Worm (Caenorhabditis elegans) whole organism, L4/young adult: ENCODE measurements around the gene F35H10.3.

Experiments
- dao-5 ChIP-seq: sonication (generic microtip); optimal IDR thresholded peaks from 2 replicates; lab custom pipeline; 2016; ENCODE audit warnings: missing genotype, missing genetic modification characterization, moderate library complexity, missing compliant biosample characterization
- him-1 ChIP-seq: sonication (generic microtip); optimal IDR thresholded peaks from 2 replicates; lab custom pipeline; 2016; ENCODE audit warnings: missing genotype, missing genetic modification reagents, missing genetic modification characterization, missing compliant biosample characterization

DNA sequence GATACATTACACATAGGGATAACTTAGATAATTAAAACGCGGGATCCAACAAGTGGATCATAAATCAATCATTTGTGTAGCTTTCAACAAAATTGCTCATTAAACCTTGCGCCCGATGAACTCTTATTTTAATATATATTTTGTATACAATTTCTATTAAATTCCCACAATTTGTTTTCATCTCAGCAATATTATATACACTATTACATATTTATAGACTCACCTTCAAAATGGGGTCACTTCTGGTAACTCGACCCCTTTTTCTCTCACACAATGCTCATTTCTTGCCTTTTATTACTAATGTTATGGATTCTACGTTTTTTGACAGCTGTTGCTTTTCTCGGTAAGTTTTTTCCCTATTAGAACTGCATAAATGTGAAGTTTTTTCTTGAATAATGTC is 13.9 kb downstream of the F35H10.3 start, which contains the start of gene lgc-6:
- TF ChIP-seq dao-5 (tag; lab: Kevin White, UChicago) (no peak), him-1 (tag; lab: Kevin White, UChicago) (no peak)
